Worm (Caenorhabditis elegans): ENCODE results near the gene Y49A10A.2.

DNA sequence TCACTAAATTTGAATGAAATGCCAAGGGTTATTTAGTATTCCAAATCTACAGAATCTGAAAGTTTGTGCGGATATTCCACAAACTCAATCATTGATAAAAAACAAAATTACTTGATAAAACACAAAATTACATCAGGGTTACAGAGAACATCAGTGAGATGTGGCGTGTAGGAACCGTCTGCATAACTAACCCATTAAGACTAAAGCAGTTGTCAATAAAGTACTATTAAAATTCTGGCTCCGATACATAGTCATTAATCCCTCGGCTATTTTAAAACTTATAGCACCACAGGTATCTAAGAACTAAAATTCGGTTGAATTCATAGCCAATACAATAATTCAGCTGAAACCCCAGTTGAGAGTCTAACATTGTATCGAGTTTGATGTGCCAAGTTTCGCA is 33.7 kb downstream of the Y49A10A.2 start:
- TF ChIP-seq zim-3 (tag; optimal IDR thresholded peaks at IDR 0.05) (no peak), unc-62 (GFP tag; optimal IDR thresholded peaks at IDR 0.05) (no peak), snpc-4 (GFP tag; optimal IDR thresholded peaks at IDR 0.05) (no peak), snpc-4 (tag; optimal IDR thresholded peaks at IDR 0.05) (no peak), nfyb-1 (GFP tag; IDR thresholded peaks at IDR 0.05) (peak; percentile 71; the same call in 1 of the 2 replicates)
